Worm (Caenorhabditis elegans) whole organism, young adult: ENCODE data around the gene srh-25.
A peak's percentile ranks its signal among the peaks of the same experiment; 100 is the strongest.

Experiments used
- B0261.1 ChIP-seq: sonication (generic microtip); optimal IDR thresholded peaks from 2 replicates; lab custom pipeline; 2016; ENCODE audit warnings: mild to moderate bottlenecking, missing genetic modification characterization, moderate library complexity, missing compliant biosample characterization
- C17E4.6 ChIP-seq: fragments of 200-800 bp; sonication (Bioruptor generic); IDR thresholded peaks from 2 replicates; pipeline ENCODE4 v1.3.6; 2022; ENCODE audit warnings: missing genetic modification reagents, missing genetic modification characterization, missing compliant biosample characterization
- D2030.7 ChIP-seq: fragments of 200-800 bp; sonication (Bioruptor generic); IDR thresholded peaks from 2 replicates; pipeline ENCODE4 v1.3.6; 2022; ENCODE audit warnings: missing genetic modification reagents, missing genetic modification characterization, missing compliant biosample characterization
- F10E7.11 ChIP-seq: sonication (generic microtip); optimal IDR thresholded peaks from 2 replicates; lab custom pipeline; 2017; ENCODE audit warnings: mild to moderate bottlenecking, missing genetic modification characterization, moderate library complexity, missing compliant biosample characterization
- F37B4.10 ChIP-seq: fragments of 200-800 bp; sonication (Bioruptor generic); IDR thresholded peaks from 2 replicates; pipeline ENCODE4 v1.3.6; 2022; ENCODE audit warnings: missing genetic modification characterization, missing compliant biosample characterization
- F39B2.1 ChIP-seq: fragments of 200-800 bp; sonication (Bioruptor generic); IDR thresholded peaks from 2 replicates; pipeline ENCODE4 v1.3.6; 2022; ENCODE audit warnings: missing genetic modification reagents, missing genetic modification characterization, missing compliant biosample characterization
- F57C9.4 ChIP-seq: sonication (generic microtip); optimal IDR thresholded peaks from 2 replicates; lab custom pipeline; 2017; ENCODE audit warnings: mild to moderate bottlenecking, missing genetic modification characterization, missing compliant biosample characterization
- K12H6.12 ChIP-seq: fragments of 200-800 bp; sonication (Bioruptor generic); optimal IDR thresholded peaks from 2 replicates; lab custom pipeline; 2018; ENCODE audit warnings: mild to moderate bottlenecking, missing genetic modification characterization, missing compliant biosample characterization
- Y53F4B.3 ChIP-seq: fragments of 200-800 bp; sonication (Bioruptor generic); IDR thresholded peaks from 2 replicates; pipeline ENCODE4 v1.3.6; 2022; ENCODE audit warnings: missing genetic modification reagents, missing genetic modification characterization, missing compliant biosample characterization
- ZK185.1 ChIP-seq: sonication (generic microtip); optimal IDR thresholded peaks from 2 replicates; lab custom pipeline; 2016; ENCODE audit warnings: mild to moderate bottlenecking, missing genetic modification characterization, missing compliant biosample characterization; ENCODE audit not compliant: poor library complexity, severe bottlenecking
- aptf-3 ChIP-seq: fragments of 200-800 bp; sonication (Bioruptor generic); IDR thresholded peaks from 2 replicates; pipeline ENCODE4 v1.3.6; 2022; ENCODE audit warnings: missing genetic modification characterization, missing compliant biosample characterization
- cebp-1 ChIP-seq, 2 experiments: fragments of 200-800 bp in 1 of 2; sonication (Bioruptor generic) in 1 of 2; sonication (generic microtip) in 1 of 2; IDR thresholded peaks in 1 of 2; optimal IDR thresholded peaks in 1 of 2; 2 replicates each; pipeline versions ENCODE4 v1.3.6 to Lab custom; 2017 to 2022; ENCODE audit warnings: missing compliant biosample characterization in 2 of 2, missing genetic modification characterization in 2 of 2, mild to moderate bottlenecking in 1 of 2, missing genetic modification reagents in 1 of 2, moderate library complexity in 1 of 2
- cebp-2 ChIP-seq: fragments of 200-800 bp; sonication (Bioruptor generic); IDR thresholded peaks from 2 replicates; pipeline ENCODE4 v1.3.6; 2022; ENCODE audit warnings: missing genetic modification characterization, missing compliant biosample characterization
- ceh-27 ChIP-seq: fragments of 200-800 bp; sonication (Bioruptor generic); optimal IDR thresholded peaks from 2 replicates; lab custom pipeline; 2018; ENCODE audit warnings: mild to moderate bottlenecking, missing genetic modification characterization, moderate library complexity, missing compliant biosample characterization
- ceh-40 ChIP-seq: fragments of 200-800 bp; sonication (Bioruptor generic); IDR thresholded peaks from 2 replicates; pipeline ENCODE4 v1.3.6; 2022; ENCODE audit warnings: missing genetic modification characterization, missing compliant biosample characterization
- ceh-79 ChIP-seq: sonication (generic microtip); optimal IDR thresholded peaks from 2 replicates; lab custom pipeline; 2017; ENCODE audit warnings: mild to moderate bottlenecking, missing genetic modification characterization, missing compliant biosample characterization
- chd-7 ChIP-seq: sonication (generic microtip); optimal IDR thresholded peaks from 2 replicates; lab custom pipeline; 2016; ENCODE audit warnings: mild to moderate bottlenecking, missing genetic modification characterization, moderate library complexity, missing compliant biosample characterization
- die-1 ChIP-seq: sonication (generic microtip); optimal IDR thresholded peaks from 2 replicates; lab custom pipeline; 2016; ENCODE audit warnings: missing genotype, mild to moderate bottlenecking, missing genetic modification characterization, missing compliant biosample characterization
- dox-1 ChIP-seq: fragments of 200-800 bp; sonication (Bioruptor generic); IDR thresholded peaks from 2 replicates; pipeline ENCODE4 v1.3.6; 2022; ENCODE audit warnings: missing genetic modification reagents, missing genetic modification characterization, missing compliant biosample characterization
- dpl-1 ChIP-seq: fragments of 150-350 bp; optimal IDR thresholded peaks from 2 replicates; lab custom pipeline; 2014; ENCODE audit warnings: missing biosample characterization, missing genetic modification reagents, missing genetic modification characterization
- hmg-1.2 ChIP-seq: fragments of 200-800 bp; sonication (Bioruptor generic); IDR thresholded peaks from 2 replicates; pipeline ENCODE4 v1.3.6; 2022; ENCODE audit warnings: missing genetic modification reagents, missing genetic modification characterization, missing compliant biosample characterization
- hmg-20 ChIP-seq: fragments of 200-800 bp; sonication (Bioruptor generic); IDR thresholded peaks from 2 replicates; pipeline ENCODE4 v1.3.6; 2022; ENCODE audit warnings: missing genetic modification reagents, missing genetic modification characterization, missing compliant biosample characterization
- hsf-1 ChIP-seq: fragments of 200-800 bp; sonication (Bioruptor generic); IDR thresholded peaks from 2 replicates; pipeline ENCODE4 v1.3.6; 2022; ENCODE audit warnings: missing genetic modification reagents, missing genetic modification characterization, missing compliant biosample characterization
- lag-1 ChIP-seq: fragments of 200-800 bp; sonication (Bioruptor generic); IDR thresholded peaks from 2 replicates; pipeline ENCODE4 v1.3.6; 2022; ENCODE audit warnings: missing genetic modification reagents, missing genetic modification characterization, missing compliant biosample characterization
- madf-10 ChIP-seq: sonication (generic microtip); optimal IDR thresholded peaks from 2 replicates; lab custom pipeline; 2016; ENCODE audit warnings: mild to moderate bottlenecking, missing genetic modification characterization, missing compliant biosample characterization
- madf-8 ChIP-seq: fragments of 200-800 bp; sonication (Bioruptor generic); conservative IDR thresholded peaks from 2 replicates; pipeline ENCODE4 v1.3.6; 2022; ENCODE audit warnings: missing genetic modification reagents, missing genetic modification characterization, missing compliant biosample characterization
- mel-28 ChIP-seq: sonication (generic microtip); optimal IDR thresholded peaks from 2 replicates; lab custom pipeline; 2016; ENCODE audit warnings: borderline replicate concordance, mild to moderate bottlenecking, missing genetic modification characterization, missing compliant biosample characterization
- nhr-80 ChIP-seq: sonication (generic microtip); optimal IDR thresholded peaks from 2 replicates; lab custom pipeline; 2016; ENCODE audit warnings: missing genetic modification characterization, missing compliant biosample characterization
- nhr-90 ChIP-seq: sonication (generic microtip); optimal IDR thresholded peaks from 2 replicates; lab custom pipeline; 2016; ENCODE audit warnings: missing genotype, mild to moderate bottlenecking, missing genetic modification characterization, missing compliant biosample characterization
- pbrm-1 ChIP-seq: fragments of 200-800 bp; sonication (Bioruptor generic); IDR thresholded peaks from 2 replicates; pipeline ENCODE4 v1.3.6; 2022; ENCODE audit warnings: missing genetic modification reagents, missing genetic modification characterization, missing compliant biosample characterization
- rcor-1 ChIP-seq: fragments of 200-800 bp; sonication (Bioruptor generic); IDR thresholded peaks from 2 replicates; pipeline ENCODE4 v1.3.6; 2022; ENCODE audit warnings: missing genetic modification reagents, missing genetic modification characterization, missing compliant biosample characterization
- sea-2 ChIP-seq: fragments of 200-800 bp; sonication (Bioruptor generic); IDR thresholded peaks from 2 replicates; pipeline ENCODE4 v1.3.6; 2022; ENCODE audit warnings: missing genetic modification characterization, missing compliant biosample characterization
- snpc-1.3 ChIP-seq: sonication (generic microtip); optimal IDR thresholded peaks from 2 replicates; lab custom pipeline; 2017; ENCODE audit warnings: missing genetic modification characterization, mild to moderate bottlenecking, missing compliant biosample characterization, antibody characterized with exemption, moderate library complexity, missing genotype, missing genetic modification reagents; ENCODE audit not compliant: insufficient read depth
- snpc-4 ChIP-seq, 5 experiments: fragments of 150-350 bp in 1 of 5; sonication (generic microtip) in 4 of 5; optimal IDR thresholded peaks; 2 replicates each; lab custom pipeline; 2014 to 2018; ENCODE audit warnings: missing genetic modification characterization in 5 of 5, missing biosample characterization in 3 of 5, antibody characterized with exemption in 2 of 5, mild to moderate bottlenecking in 2 of 5, missing compliant biosample characterization in 2 of 5, missing genotype in 2 of 5, moderate library complexity in 2 of 5, missing genetic modification reagents in 1 of 5
- tlf-1 ChIP-seq: fragments of 200-800 bp; sonication (Bioruptor generic); optimal IDR thresholded peaks from 2 replicates; lab custom pipeline; 2018; ENCODE audit warnings: mild to moderate bottlenecking, missing genetic modification characterization, missing compliant biosample characterization
- zfh-2 ChIP-seq: fragments of 200-800 bp; sonication (Bioruptor generic); conservative IDR thresholded peaks from 2 replicates; pipeline ENCODE4 v1.3.6; 2022; ENCODE audit warnings: missing genetic modification reagents, missing genetic modification characterization, missing compliant biosample characterization
- zim-3 ChIP-seq: sonication (generic microtip); optimal IDR thresholded peaks from 2 replicates; lab custom pipeline; 2017; ENCODE audit warnings: mild to moderate bottlenecking, missing genetic modification characterization, moderate library complexity, missing compliant biosample characterization
- ztf-22 ChIP-seq: fragments of 200-800 bp; sonication (Bioruptor generic); optimal IDR thresholded peaks from 2 replicates; lab custom pipeline; 2018; ENCODE audit warnings: mild to moderate bottlenecking, missing genetic modification characterization, moderate library complexity, missing compliant biosample characterization
- ztf-25 ChIP-seq: fragments of 200-800 bp; sonication (Bioruptor generic); IDR thresholded peaks from 2 replicates; pipeline ENCODE4 v1.3.6; 2022; ENCODE audit warnings: missing genetic modification reagents, missing genetic modification characterization, missing compliant biosample characterization
- ztf-28 ChIP-seq: fragments of 200-800 bp; sonication (Bioruptor generic); IDR thresholded peaks from 2 replicates; pipeline ENCODE4 v1.3.6; 2022; ENCODE audit warnings: missing genetic modification reagents, missing genetic modification characterization, missing compliant biosample characterization
- ztf-6 ChIP-seq: fragments of 200-800 bp; sonication (Bioruptor generic); IDR thresholded peaks from 2 replicates; pipeline ENCODE4 v1.3.6; 2022; ENCODE audit warnings: missing genetic modification reagents, missing genetic modification characterization, missing compliant biosample characterization

srh-25 gene

ce11 chrV:12433717-12434116, at the start of gene srh-25:
TSS of gene srh-25 (minus strand) at chrV:12433817.
- TF ChIP-seq chd-7 (tag; lab: Kevin White, UChicago) (no peak), pbrm-1 (no peak), D2030.7 (GFP tag; lab: Robert Waterston, UW) (no peak), ztf-25 (GFP tag; lab: Robert Waterston, UW) (no peak), hmg-20 (no peak), snpc-1.3 (tag; lab: Kevin White, UChicago) (no peak), nhr-90 (no peak), cebp-2 (GFP tag; lab: Robert Waterston, UW) (no peak), sea-2 (GFP tag; lab: Robert Waterston, UW) (no peak), C17E4.6 (GFP tag; lab: Robert Waterston, UW) (no peak), ceh-27 (no peak), K12H6.12 (tag; lab: Kevin White, UChicago) (no peak), F39B2.1 (no peak), dpl-1 (GFP tag; lab: Kevin White, UChicago) (no peak)

- TF ChIP-seq tlf-1 (no peak), hmg-1.2 (GFP tag; lab: Robert Waterston, UW) (0 out of 2 replicates have a peak, but pooled peaks have one; percentile 10), pbrm-1 (no peak), madf-10 (tag; lab: Kevin White, UChicago) (no peak)
Observed at ce11 chrV:12478990-12479389, 45.4 kb upstream of the srh-25 start.

ce11 chrV:12478111-12478510, 44.5 kb upstream of the srh-25 start, which contains the start of gene atn-1:
TSS of gene atn-1 (plus strand) at chrV:12478411.
- TF ChIP-seq Y53F4B.3 (GFP tag; lab: Robert Waterston, UW): no peak
- no peak for TF ChIP-seq ceh-40
- TF ChIP-seq lag-1 (GFP tag; lab: Robert Waterston, UW): no peak
- no peak for TF ChIP-seq F57C9.4 (tag; lab: Kevin White, UChicago)
- no peak for TF ChIP-seq zfh-2 (GFP tag; lab: Robert Waterston, UW)
- no peak for TF ChIP-seq rcor-1 (GFP tag; lab: Robert Waterston, UW)
- no peak for TF ChIP-seq cebp-1 (GFP tag; IDR thresholded peaks at IDR 0.05; lab: Robert Waterston, UW)
- no peak for TF ChIP-seq cebp-1 (tag; optimal IDR thresholded peaks at IDR 0.05; lab: Kevin White, UChicago)
- TF ChIP-seq snpc-4 (GFP tag; optimal IDR thresholded peaks at IDR 0.05; lab: Kevin White, UChicago): no peak
- TF ChIP-seq snpc-4 (tag; optimal IDR thresholded peaks at IDR 0.05; lab: Kevin White, UChicago): no peak
- TF ChIP-seq F37B4.10: no peak
- TF ChIP-seq ztf-6: no peak
- no peak for TF ChIP-seq dox-1 (GFP tag; lab: Robert Waterston, UW)

ce11 chrV:12477139-12477538, 43.5 kb upstream of the srh-25 start:
- TF ChIP-seq madf-8 (GFP tag; lab: Robert Waterston, UW): no peak
- peak; percentile 34 for TF ChIP-seq zim-3
- peak; percentile 5 for TF ChIP-seq nhr-90
- no peak for TF ChIP-seq ztf-22
- TF ChIP-seq chd-7 (tag; lab: Kevin White, UChicago): peak; percentile 26
- peak; percentile 92 for TF ChIP-seq zfh-2 (GFP tag; lab: Robert Waterston, UW)
- peak; percentile 9 for TF ChIP-seq K12H6.12 (tag; lab: Kevin White, UChicago)
- peak; percentile 38; the same call in 1 of the 2 replicates for TF ChIP-seq pbrm-1

- TF ChIP-seq ceh-79: no peak
- TF ChIP-seq aptf-3 (GFP tag; lab: Robert Waterston, UW): no peak
- TF ChIP-seq ztf-28 (GFP tag; lab: Robert Waterston, UW): no peak
- no peak for TF ChIP-seq cebp-1 (GFP tag; IDR thresholded peaks at IDR 0.05; lab: Robert Waterston, UW)
- peak; percentile 57 for TF ChIP-seq cebp-1 (tag; optimal IDR thresholded peaks at IDR 0.05; lab: Kevin White, UChicago)
- TF ChIP-seq snpc-1.3 (tag; lab: Kevin White, UChicago): no peak
- TF ChIP-seq hsf-1 (GFP tag; lab: Robert Waterston, UW): peak; percentile 25; the same call in 1 of the 2 replicates
- TF ChIP-seq ceh-40: no peak
- no peak for TF ChIP-seq F10E7.11 (tag; lab: Kevin White, UChicago)
- TF ChIP-seq ZK185.1 (tag; lab: Kevin White, UChicago): no peak
- peak; percentile 72 for TF ChIP-seq nhr-80 (tag; lab: Kevin White, UChicago)
- no peak for TF ChIP-seq die-1 (tag; lab: Kevin White, UChicago)
- TF ChIP-seq chd-7 (tag; lab: Kevin White, UChicago): no peak
- no peak for TF ChIP-seq B0261.1 (tag; lab: Kevin White, UChicago)
- TF ChIP-seq mel-28 (tag; lab: Kevin White, UChicago): no peak
Observed at ce11 chrV:12475360-12475759, 41.7 kb upstream of the srh-25 start.
